Fruit fly (Drosophila melanogaster): ENCODE measurements around the gene CG42540.

- TF ChIP-seq Myc (optimal IDR thresholded peaks at IDR 0.05), result no peak
- TF ChIP-seq h (optimal IDR thresholded peaks at IDR 0.05), result no peak
- TF ChIP-seq psq (optimal IDR thresholded peaks at IDR 0.05), result no peak
- TF ChIP-seq ttk (optimal IDR thresholded peaks at IDR 0.05), result no peak
- no peak for TF ChIP-seq insv (optimal IDR thresholded peaks at IDR 0.05)
- no peak for TF ChIP-seq Sin3A (optimal IDR thresholded peaks at IDR 0.05)
Observed at dm6 chr3L:4615064-4615463, 59.2 kb downstream of the CG42540 start.

All from Kc167 (cell line).